Fruit fly (Drosophila melanogaster) whole organism, embryonic: ENCODE measurements around the gene Teh1.

ENCODE experiments used
- Blimp-1 ChIP-seq: fragments of 200-800 bp; sonication (Bioruptor generic); optimal IDR thresholded peaks from 3 replicates; lab custom pipeline; 2018; ENCODE audit warnings: missing biosample characterization, missing genetic modification characterization, mild to moderate bottlenecking, moderate library complexity, missing genetic modification reagents
- CG12391 ChIP-seq: fragments of 200-800 bp; sonication (Bioruptor generic); optimal IDR thresholded peaks from 3 replicates; lab custom pipeline; 2018; ENCODE audit warnings: missing biosample characterization, mild to moderate bottlenecking, missing genetic modification characterization, moderate library complexity
- CG16815 ChIP-seq: fragments of 200-800 bp; sonication (Bioruptor generic); optimal IDR thresholded peaks from 3 replicates; lab custom pipeline; 2017; ENCODE audit warnings: missing biosample characterization, mild to moderate bottlenecking, missing genetic modification characterization
- CG16863 ChIP-seq: fragments of 200-800 bp; sonication (Bioruptor generic); optimal IDR thresholded peaks from 3 replicates; lab custom pipeline; 2016; ENCODE audit warnings: missing biosample characterization, missing genetic modification characterization
- CG2116 ChIP-seq: fragments of 200-800 bp; sonication (Bioruptor generic); optimal IDR thresholded peaks from 3 replicates; lab custom pipeline; 2018; ENCODE audit warnings: missing biosample characterization, mild to moderate bottlenecking, missing genetic modification characterization
- CG2678 ChIP-seq: fragments of 200-800 bp; sonication (Bioruptor generic); optimal IDR thresholded peaks from 3 replicates; lab custom pipeline; 2019; ENCODE audit warnings: missing biosample characterization, mild to moderate bottlenecking, missing genetic modification characterization, moderate library complexity
- CG31365 ChIP-seq: fragments of 200-800 bp; sonication (Bioruptor generic); optimal IDR thresholded peaks from 2 replicates; lab custom pipeline; 2018; ENCODE audit warnings: missing biosample characterization, mild to moderate bottlenecking, missing genetic modification characterization
- CG4404 ChIP-seq: fragments of 200-800 bp; sonication (Bioruptor generic); IDR thresholded peaks from 2 replicates; pipeline ENCODE4 v1.3.6; 2022; ENCODE audit warnings: missing biosample characterization, missing genetic modification characterization
- CG4617 ChIP-seq: fragments of 200-800 bp; sonication (Bioruptor generic); optimal IDR thresholded peaks from 3 replicates; lab custom pipeline; 2016; ENCODE audit warnings: missing biosample characterization, missing genetic modification characterization, borderline replicate concordance
- CG6654 ChIP-seq: fragments of 200-800 bp; sonication (Bioruptor generic); optimal IDR thresholded peaks from 2 replicates; lab custom pipeline; 2017; ENCODE audit warnings: missing biosample characterization, mild to moderate bottlenecking, missing genetic modification characterization
- CG6765 ChIP-seq: fragments of 200-800 bp; sonication (Bioruptor generic); optimal IDR thresholded peaks from 3 replicates; lab custom pipeline; 2017; ENCODE audit warnings: missing biosample characterization, mild to moderate bottlenecking, missing genetic modification characterization
- CG7745 ChIP-seq: fragments of 200-800 bp; sonication (Bioruptor generic); optimal IDR thresholded peaks from 2 replicates; lab custom pipeline; 2018; ENCODE audit warnings: missing biosample characterization, mild to moderate bottlenecking, missing genetic modification characterization, moderate library complexity
- CG7839 ChIP-seq: fragments of 200-800 bp; sonication (Bioruptor generic); optimal IDR thresholded peaks from 3 replicates; lab custom pipeline; 2018; ENCODE audit warnings: missing biosample characterization, mild to moderate bottlenecking, missing genetic modification characterization, moderate library complexity
- CG9797 ChIP-seq: fragments of 200-800 bp; sonication (Bioruptor generic); optimal IDR thresholded peaks from 3 replicates; lab custom pipeline; 2018; ENCODE audit warnings: missing biosample characterization, mild to moderate bottlenecking, missing genetic modification characterization
- CG9817 ChIP-seq: fragments of 200-800 bp; sonication (Bioruptor generic); optimal IDR thresholded peaks from 2 replicates; lab custom pipeline; 2018; ENCODE audit warnings: missing biosample characterization, mild to moderate bottlenecking, missing genetic modification characterization, moderate library complexity
- CkIIα-i1 ChIP-seq: fragments of 200-800 bp; sonication (Bioruptor generic); IDR thresholded peaks from 2 replicates; pipeline ENCODE4 v1.3.6; 2022; ENCODE audit warnings: missing biosample characterization, missing genetic modification characterization
- Dfd ChIP-seq, 2 experiments: fragments of >200 bp; optimal IDR thresholded peaks; 2 replicates each; lab custom pipeline; 2017; ENCODE audit warnings: missing biosample characterization in 2 of 2, missing genetic modification characterization in 2 of 2
- Eip74EF ChIP-seq, 2 experiments: fragments of 200-800 bp in 1 of 2; fragments of >200 bp in 1 of 2; sonication (Bioruptor generic) in 1 of 2; optimal IDR thresholded peaks; 2 replicates each; lab custom pipeline; 2017 to 2019; ENCODE audit warnings: missing biosample characterization in 2 of 2, missing genetic modification characterization in 2 of 2, mild to moderate bottlenecking in 1 of 2, moderate library complexity in 1 of 2
- Ets65A ChIP-seq: fragments of 200-800 bp; sonication (Bioruptor generic); peaks from one replicate; lab custom pipeline; 2016; ENCODE audit warnings: missing biosample characterization, missing genetic modification characterization
- Hmr ChIP-seq: fragments of 200-800 bp; sonication (Bioruptor generic); optimal IDR thresholded peaks from 3 replicates; lab custom pipeline; 2017; ENCODE audit warnings: mild to moderate bottlenecking, missing biosample characterization, missing genetic modification reagents, missing genetic modification characterization
- Hr3 ChIP-seq: fragments of 200-800 bp; sonication (Bioruptor generic); optimal IDR thresholded peaks from 3 replicates; lab custom pipeline; 2016; ENCODE audit warnings: missing biosample characterization, missing genetic modification characterization
- MBD-R2 ChIP-seq: fragments of 200-800 bp; sonication (Bioruptor generic); IDR thresholded peaks from 2 replicates; pipeline ENCODE4 v1.3.6; 2022; ENCODE audit warnings: missing biosample characterization, missing genetic modification characterization
- Med ChIP-seq: fragments of 200-800 bp; sonication (Bioruptor generic); peaks from one replicate; lab custom pipeline; 2016; ENCODE audit warnings: missing biosample characterization, missing genetic modification characterization, mild to moderate bottlenecking, inconsistent platforms, moderate library complexity
- Opbp ChIP-seq: fragments of 200-800 bp; sonication (Bioruptor generic); IDR thresholded peaks from 3 replicates; pipeline ENCODE4 v1.3.6; 2022; ENCODE audit warnings: missing biosample characterization, missing genetic modification characterization; ENCODE audit not compliant: partially characterized antibody
- Pdp1 ChIP-seq, 2 experiments: fragments of 200-800 bp; sonication (Bioruptor generic); optimal IDR thresholded peaks; 3 replicates each; lab custom pipeline; 2016; ENCODE audit warnings: missing biosample characterization in 2 of 2, missing genetic modification characterization in 2 of 2, mild to moderate bottlenecking in 1 of 2, moderate library complexity in 1 of 2
- Taf1 ChIP-seq: fragments of 200-800 bp; sonication (Bioruptor generic); IDR thresholded peaks from 2 replicates; pipeline ENCODE4 v1.3.6; 2022; ENCODE audit warnings: missing biosample characterization, missing genetic modification characterization
- abd-A ChIP-seq: fragments of 200-800 bp; sonication (Bioruptor generic); optimal IDR thresholded peaks from 3 replicates; lab custom pipeline; 2019; ENCODE audit warnings: missing biosample characterization, mild to moderate bottlenecking, missing genetic modification characterization, moderate library complexity
- bcd ChIP-seq: fragments of 200-800 bp; sonication (Bioruptor generic); optimal IDR thresholded peaks from 2 replicates; lab custom pipeline; 2017; ENCODE audit warnings: missing biosample characterization, mild to moderate bottlenecking, missing genetic modification characterization
- chinmo ChIP-seq: fragments of 200-800 bp; sonication (Bioruptor generic); IDR thresholded peaks from 4 replicates; pipeline ENCODE4 v1.3.6; 2022; ENCODE audit warnings: missing biosample characterization, missing genetic modification characterization; ENCODE audit not compliant: partially characterized antibody
- dm ChIP-seq: fragments of 200-800 bp; sonication (Bioruptor generic); optimal IDR thresholded peaks from 3 replicates; lab custom pipeline; 2016; ENCODE audit warnings: missing biosample characterization, missing genetic modification characterization
- en ChIP-seq: fragments of 200-800 bp; sonication (Bioruptor generic); optimal IDR thresholded peaks from 2 replicates; lab custom pipeline; 2016; ENCODE audit warnings: missing biosample characterization, missing genetic modification characterization
- exex ChIP-seq: fragments of 200-800 bp; sonication (Bioruptor generic); optimal IDR thresholded peaks from 4 replicates; lab custom pipeline; 2018; ENCODE audit warnings: missing biosample characterization, mild to moderate bottlenecking, missing genetic modification characterization, moderate library complexity
- fd102C ChIP-seq: fragments of 200-800 bp; sonication (Bioruptor generic); optimal IDR thresholded peaks from 2 replicates; lab custom pipeline; 2018; ENCODE audit warnings: missing biosample characterization, mild to moderate bottlenecking, missing genetic modification characterization, moderate library complexity
- gcm ChIP-seq: fragments of 200-800 bp; sonication (Bioruptor generic); optimal IDR thresholded peaks from 2 replicates; lab custom pipeline; 2019; ENCODE audit warnings: missing biosample characterization, mild to moderate bottlenecking, missing genetic modification characterization, moderate library complexity
- gcm2 ChIP-seq: fragments of 200-800 bp; sonication (Bioruptor generic); optimal IDR thresholded peaks from 2 replicates; lab custom pipeline; 2016; ENCODE audit warnings: missing biosample characterization, missing genetic modification characterization
- kay ChIP-seq: fragments of 200-800 bp; sonication (Bioruptor generic); optimal IDR thresholded peaks from 2 replicates; lab custom pipeline; 2016; ENCODE audit warnings: missing biosample characterization, missing genetic modification characterization
- maf-S ChIP-seq: fragments of 200-800 bp; sonication (Bioruptor generic); optimal IDR thresholded peaks from 2 replicates; lab custom pipeline; 2016; ENCODE audit warnings: missing biosample characterization, missing genetic modification characterization
- otp ChIP-seq: fragments of 200-800 bp; sonication (Bioruptor generic); IDR thresholded peaks from 3 replicates; pipeline ENCODE4, ENCODE4 v1.3.6; 2022; ENCODE audit warnings: missing biosample characterization, missing genetic modification characterization
- ro ChIP-seq: fragments of 200-800 bp; sonication (Bioruptor generic); IDR thresholded peaks from 2 replicates; pipeline ENCODE4 v1.3.6; 2022; ENCODE audit warnings: missing biosample characterization, missing genetic modification characterization
- row ChIP-seq: fragments of 200-800 bp; sonication (Bioruptor generic); IDR thresholded peaks from 3 replicates; pipeline ENCODE4 v1.3.6; 2022; ENCODE audit warnings: missing biosample characterization, missing genetic modification characterization
- run ChIP-seq: fragments of 200-800 bp; sonication (Bioruptor generic); optimal IDR thresholded peaks from 3 replicates; lab custom pipeline; 2018; ENCODE audit warnings: missing biosample characterization, mild to moderate bottlenecking, missing genetic modification characterization
- sd ChIP-seq: fragments of 200-800 bp; sonication (Bioruptor generic); optimal IDR thresholded peaks from 3 replicates; lab custom pipeline; 2018; ENCODE audit warnings: missing biosample characterization, mild to moderate bottlenecking, missing genetic modification characterization, moderate library complexity
- sima ChIP-seq: fragments of 200-800 bp; sonication (Bioruptor generic); optimal IDR thresholded peaks from 2 replicates; lab custom pipeline; 2016; ENCODE audit warnings: missing biosample characterization, missing genetic modification characterization
- sna ChIP-seq: fragments of 200-800 bp; sonication (Bioruptor generic); IDR thresholded peaks from 2 replicates; pipeline ENCODE4 v1.3.6; 2022; ENCODE audit warnings: missing biosample characterization, missing genetic modification characterization; ENCODE audit not compliant: partially characterized antibody
- tgo ChIP-seq: fragments of 200-800 bp; sonication (Bioruptor generic); IDR thresholded peaks from 3 replicates; pipeline ENCODE4 v1.3.6; 2022; ENCODE audit warnings: missing biosample characterization, missing genetic modification characterization
- wor ChIP-seq: fragments of 200-800 bp; sonication (Bioruptor generic); IDR thresholded peaks from 2 replicates; pipeline ENCODE4 v1.3.6; 2022; ENCODE audit warnings: missing biosample characterization, missing genetic modification characterization
- zen ChIP-seq: fragments of 200-800 bp; sonication (Bioruptor generic); optimal IDR thresholded peaks from 3 replicates; lab custom pipeline; 2018; ENCODE audit warnings: missing biosample characterization, mild to moderate bottlenecking, missing genetic modification characterization, moderate library complexity
- zfh2 ChIP-seq: fragments of 200-800 bp; sonication (Bioruptor generic); optimal IDR thresholded peaks from 2 replicates; lab custom pipeline; 2016; ENCODE audit warnings: missing biosample characterization, missing genetic modification characterization

Teh1 gene

dm6 chr3R:9875644-9876043 lies 7.7 kb upstream of the Teh1 start (continued):
- TF ChIP-seq fd102C (GFP tag; lab: Kevin White, UChicago) (no peak), kay (GFP tag; lab: Kevin White, UChicago) (no peak), Taf1 (no peak), CG6654 (GFP tag; lab: Kevin White, UChicago) (no peak)

DNA sequence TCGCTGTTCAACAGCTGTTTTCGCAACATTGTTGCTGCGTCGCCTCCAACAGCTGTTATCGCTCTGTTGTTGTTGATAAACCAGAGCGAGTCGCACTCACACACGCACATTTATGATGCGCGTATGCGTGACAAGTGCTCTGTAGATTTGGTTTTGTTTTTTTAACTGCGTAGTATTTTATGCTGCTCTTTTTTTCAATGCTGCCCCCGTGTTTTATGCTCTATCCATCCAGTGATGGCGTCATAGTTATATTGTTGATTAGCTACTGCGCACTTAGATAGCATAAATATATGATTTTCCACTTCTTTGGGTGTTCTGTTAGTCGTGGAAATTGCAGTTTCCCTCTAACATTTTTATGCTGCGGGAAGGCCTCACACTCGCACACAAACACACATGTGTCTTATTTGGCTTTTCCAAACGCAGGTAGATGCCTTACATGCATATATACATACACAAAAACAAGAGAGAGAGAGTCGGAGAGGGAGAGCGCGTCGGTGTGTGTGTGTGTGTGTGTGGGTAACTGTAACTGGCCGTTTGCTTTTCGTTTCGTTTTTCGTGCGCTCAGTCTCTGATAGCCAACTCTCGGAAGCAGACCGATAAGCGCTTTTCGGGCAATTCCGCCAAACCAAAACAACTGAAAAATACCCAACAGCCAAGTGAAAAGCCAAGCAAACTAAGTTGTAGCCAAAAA lies 6.3 kb upstream of the Teh1 start, which contains the start of the genes CG46467 and Glut4EF:
Gene CG46467 (plus strand): TSS at position 564 of the 691 bp plus-strand sequence.
Gene Glut4EF (plus strand): TSS at position 564 of the 691 bp plus-strand sequence.
- TF ChIP-seq CG7839 (tag; lab: Kevin White, UChicago) (no peak), en (GFP tag; lab: Kevin White, UChicago) (no peak), abd-A (peak; percentile 83), exex (tag; lab: Kevin White, UChicago) (no peak), Hr3 (GFP tag; lab: Kevin White, UChicago) (no peak), run (tag; lab: Kevin White, UChicago) (no peak), Blimp-1 (GFP tag; lab: Kevin White, UChicago) (peak; percentile 32), ro (GFP tag; lab: Robert Waterston, UW) (no peak), CG31365 (no peak), chinmo (peak; percentile 90), CG6765 (peak; percentile 12), CkIIα-i1 (no peak), Pdp1 (GFP tag; optimal IDR thresholded peaks at IDR 0.05; lab: Kevin White, UChicago) (peak in 1 of 2 experiments; percentile 30), CG9817 (tag; lab: Kevin White, UChicago) (no peak), Hmr (GFP tag; lab: Kevin White, UChicago) (peak; percentile 33), sima (GFP tag; lab: Kevin White, UChicago) (no peak), wor (GFP tag; lab: Robert Waterston, UW) (no peak), bcd (GFP tag; lab: Kevin White, UChicago) (no peak), row (no peak), sna (GFP tag; lab: Robert Waterston, UW) (no peak), CG7745 (tag; lab: Kevin White, UChicago) (no peak), sd (tag; lab: Kevin White, UChicago) (peak; percentile 15), CG16863 (GFP tag; lab: Kevin White, UChicago) (no peak), CG9797 (GFP tag; lab: Kevin White, UChicago) (no peak), Eip74EF (GFP tag; optimal IDR thresholded peaks at IDR 0.05; lab: Kevin White, UChicago) (no peak), gcm (GFP tag; lab: Kevin White, UChicago) (no peak), zen (no peak), otp (GFP tag; lab: Robert Waterston, UW) (no peak), dm (GFP tag; lab: Kevin White, UChicago) (no peak), Opbp (GFP tag; lab: Robert Waterston, UW) (0 out of 3 replicates have a peak, but pooled peaks have one; percentile 29), CG2678 (no peak), CG12391 (tag; lab: Kevin White, UChicago) (no peak), MBD-R2 (GFP tag; lab: Robert Waterston, UW) (0 out of 2 replicates have a peak, but pooled peaks have one; percentile 23), CG16815 (GFP tag; lab: Kevin White, UChicago) (no peak), CG2116 (GFP tag; lab: Kevin White, UChicago) (no peak), Dfd (GFP tag; optimal IDR thresholded peaks at IDR 0.05; lab: Kevin White, UChicago) (no peak), CG4617 (GFP tag; lab: Kevin White, UChicago) (no peak), Med (peak; percentile 90), gcm2 (GFP tag; lab: Kevin White, UChicago) (no peak), maf-S (GFP tag; lab: Kevin White, UChicago) (no peak), tgo (GFP tag; lab: Robert Waterston, UW) (no peak), CG4404 (GFP tag; lab: Robert Waterston, UW) (no peak), Ets65A (GFP tag; lab: Kevin White, UChicago) (no peak), zfh2 (GFP tag; lab: Kevin White, UChicago) (no peak)
